Worm (Caenorhabditis elegans): ENCODE data around the gene E02C12.10.
A peak's percentile ranks its signal among the peaks of the same experiment; 100 is the strongest.

DNA sequence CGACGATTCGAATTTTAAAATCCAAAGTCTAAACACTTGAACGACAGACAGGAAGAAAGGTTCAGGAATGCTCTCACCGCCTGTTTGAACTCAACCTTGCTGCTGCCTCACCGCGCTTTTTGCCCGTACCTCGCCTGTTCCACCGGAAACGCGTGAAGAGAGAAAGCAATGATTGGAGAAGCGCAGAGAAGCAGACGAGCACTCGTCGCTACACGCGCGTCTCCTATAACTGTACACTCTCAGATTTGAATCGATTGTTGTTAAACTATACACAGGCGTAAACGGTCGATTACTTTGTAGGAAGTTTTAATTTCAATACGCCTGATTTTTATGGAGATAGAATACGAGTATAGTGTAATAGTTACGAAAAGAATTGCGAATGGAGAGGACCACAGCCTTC lies 46.3 kb upstream of the E02C12.10 start:
- TF ChIP-seq K02D7.2 (tag; optimal IDR thresholded peaks at IDR 0.05) (no peak), pha-2 (tag; optimal IDR thresholded peaks at IDR 0.05) (peak; percentile 38)
